Worm (Caenorhabditis elegans): ENCODE results near the gene aakg-4.

aakg-4 gene

DNA sequence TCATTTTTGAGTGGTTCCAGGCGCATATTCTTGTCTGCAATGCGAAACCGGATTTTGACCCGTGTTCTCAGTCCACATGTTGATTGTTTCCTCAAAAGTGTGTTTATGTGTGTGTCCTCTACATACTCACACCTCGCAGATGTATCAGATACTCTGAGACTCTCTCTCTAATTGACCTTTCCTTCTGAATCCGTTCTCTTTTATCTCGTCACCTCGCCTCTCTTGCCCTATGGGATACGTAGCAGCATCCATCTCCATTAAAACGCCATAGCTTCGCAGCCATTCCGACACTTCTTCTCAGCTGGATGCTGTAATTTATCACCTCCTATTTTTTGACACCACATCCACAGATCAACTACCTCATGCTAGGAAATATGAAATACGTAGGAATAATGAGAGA is 11.4 kb upstream of the aakg-4 start:
- TF ChIP-seq pha-4 (tag; optimal IDR thresholded peaks at IDR 0.05) (no peak), sea-2 (GFP tag; IDR thresholded peaks at IDR 0.05) (no peak), hmg-1.2 (GFP tag; IDR thresholded peaks at IDR 0.05) (no peak), F23B12.7 (tag; optimal IDR thresholded peaks at IDR 0.05; ENCODE audit: insufficient read depth) (no peak), B0019.2 (GFP tag; conservative IDR thresholded peaks at IDR 0.05) (no peak), ekl-4 (GFP tag; IDR thresholded peaks at IDR 0.05) (no peak), snpc-1.1 (tag; optimal IDR thresholded peaks at IDR 0.05; ENCODE audit: insufficient read depth) (no peak), rec-8 (tag; optimal IDR thresholded peaks at IDR 0.05) (no peak), Y67H2A.10 (GFP tag; conservative IDR thresholded peaks at IDR 0.05) (no peak), ets-4 (GFP tag; optimal IDR thresholded peaks at IDR 0.05) (no peak), F22D6.2 (tag; optimal IDR thresholded peaks at IDR 0.05) (no peak), Y95B8A.8 (GFP tag; IDR thresholded peaks at IDR 0.05) (no peak), dox-1 (GFP tag; IDR thresholded peaks at IDR 0.05) (no peak), unc-130 (GFP tag; optimal IDR thresholded peaks at IDR 0.05) (no peak), F55B11.4 (tag; optimal IDR thresholded peaks at IDR 0.05; ENCODE audit: borderline replicate concordance, insufficient read depth) (no peak), zfh-2 (GFP tag; conservative IDR thresholded peaks at IDR 0.05) (no peak), nhr-120 (GFP tag; IDR thresholded peaks at IDR 0.05) (no peak), F37B4.10 (GFP tag; IDR thresholded peaks at IDR 0.05) (no peak), nfyb-1 (GFP tag; IDR thresholded peaks at IDR 0.05) (no peak), K11D2.4 (GFP tag; IDR thresholded peaks at IDR 0.05) (no peak)

DNA sequence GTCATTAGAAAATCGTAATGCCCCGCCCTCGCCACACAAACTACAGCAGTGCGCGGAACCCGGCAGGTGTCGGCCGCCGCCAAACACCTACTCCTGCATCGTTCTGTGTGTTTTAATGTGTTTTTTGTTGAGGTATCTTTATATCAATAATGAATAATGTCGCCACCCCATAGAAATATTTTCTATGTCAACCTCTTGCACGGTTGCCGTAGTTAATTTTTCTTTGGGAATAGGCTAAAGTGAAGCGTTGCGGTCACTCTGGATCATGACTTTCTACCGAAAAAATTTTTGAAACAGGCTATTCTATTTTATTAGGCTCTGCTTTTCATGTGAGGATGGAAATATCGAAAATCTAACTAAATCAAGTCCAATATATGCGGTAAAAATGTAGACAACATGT is 9.7 kb upstream of the aakg-4 start:
- TF ChIP-seq Y53G8AR.9 (GFP tag; conservative IDR thresholded peaks at IDR 0.05) (0 out of 2 replicates have a peak, but pooled peaks have one; percentile 44), him-1 (tag; optimal IDR thresholded peaks at IDR 0.05) (peak; percentile 95), hsf-1 (GFP tag; IDR thresholded peaks at IDR 0.05) (peak; percentile 61; the same call in 1 of the 2 replicates), aptf-3 (GFP tag; IDR thresholded peaks at IDR 0.05) (no peak), hrde-1 (tag; optimal IDR thresholded peaks at IDR 0.05; ENCODE audit: borderline replicate concordance) (peak; percentile 39), C06A6.2 (GFP tag; conservative IDR thresholded peaks at IDR 0.05) (no peak), Y67H2A.10 (GFP tag; conservative IDR thresholded peaks at IDR 0.05) (no peak), tbp1 (GFP tag; optimal IDR thresholded peaks at IDR 0.05) (peak; percentile 64), F52B5.7 (tag; optimal IDR thresholded peaks at IDR 0.05) (no peak), rpc-1 (optimal IDR thresholded peaks at IDR 0.05) (no peak), rpc-1 (tag; optimal IDR thresholded peaks at IDR 0.05) (peak; percentile 12), zfh-2 (GFP tag; conservative IDR thresholded peaks at IDR 0.05) (no peak), snpc-1.1 (tag; optimal IDR thresholded peaks at IDR 0.05; ENCODE audit: insufficient read depth) (peak; percentile 95), ekl-4 (GFP tag; IDR thresholded peaks at IDR 0.05) (peak; percentile 47; the same call in 1 of the 2 replicates), nhr-27 (tag; optimal IDR thresholded peaks at IDR 0.05) (no peak), Y56A3A.18 (GFP tag; IDR thresholded peaks at IDR 0.05) (peak; percentile 9; the same call in 1 of the 2 replicates), ztf-18 (tag; optimal IDR thresholded peaks at IDR 0.05) (peak; percentile 22), snpc-3.4 (tag; optimal IDR thresholded peaks at IDR 0.05) (peak; percentile 97), die-1 (tag; optimal IDR thresholded peaks at IDR 0.05) (peak; percentile 28), fkh-3 (tag; optimal IDR thresholded peaks at IDR 0.05) (no peak), D2030.7 (GFP tag; IDR thresholded peaks at IDR 0.05) (peak; percentile 75), snpc-1.3 (tag; optimal IDR thresholded peaks at IDR 0.05; ENCODE audit: insufficient read depth) (peak; percentile 95), ZK185.1 (tag; optimal IDR thresholded peaks at IDR 0.05; ENCODE audit: poor library complexity, severe bottlenecking) (no peak), xnd-1 (tag; optimal IDR thresholded peaks at IDR 0.05) (no peak), F10E7.11 (tag; optimal IDR thresholded peaks at IDR 0.05) (no peak), attf-6 (GFP tag; IDR thresholded peaks at IDR 0.05) (peak; percentile 88), pbrm-1 (GFP tag; IDR thresholded peaks at IDR 0.05) (peak; percentile 64), snpc-4 (GFP tag; optimal IDR thresholded peaks at IDR 0.05) (peak; percentile 98), snpc-4 (tag; optimal IDR thresholded peaks at IDR 0.05) (peak; percentile 94 to 99 (median 98)), hmg-1.2 (GFP tag; IDR thresholded peaks at IDR 0.05) (peak; percentile 91), ama-1 (optimal IDR thresholded peaks at IDR 0.05) (peak; percentile 77), ama-1 (GFP tag; optimal IDR thresholded peaks at IDR 0.05) (no peak), rcor-1 (GFP tag; IDR thresholded peaks at IDR 0.05) (peak; percentile 68)

Data from whole organism, young adult.